Fruit fly (Drosophila melanogaster) whole organism, embryonic: ENCODE measurements around the gene CG42541.

Experiments used
- Atf3 ChIP-seq: fragments of 200-800 bp; sonication (Bioruptor generic); optimal IDR thresholded peaks from 3 replicates; lab custom pipeline; 2016; ENCODE audit warnings: missing biosample characterization, missing genetic modification characterization
- Blimp-1 ChIP-seq: fragments of 200-800 bp; sonication (Bioruptor generic); optimal IDR thresholded peaks from 3 replicates; lab custom pipeline; 2018; ENCODE audit warnings: missing biosample characterization, missing genetic modification characterization, mild to moderate bottlenecking, moderate library complexity, missing genetic modification reagents
- CG10431 ChIP-seq: fragments of 200-800 bp; sonication (Bioruptor generic); optimal IDR thresholded peaks from 3 replicates; lab custom pipeline; 2018; ENCODE audit warnings: missing biosample characterization, mild to moderate bottlenecking, missing genetic modification characterization
- CG10959 ChIP-seq: fragments of 200-800 bp; sonication (Bioruptor generic); IDR thresholded peaks from 2 replicates; pipeline ENCODE4 v1.3.6; 2022; ENCODE audit warnings: missing biosample characterization, missing genetic modification characterization
- CG11247 ChIP-seq: fragments of 200-800 bp; sonication (Bioruptor generic); IDR thresholded peaks from 2 replicates; pipeline ENCODE4 v1.3.6; 2022; ENCODE audit warnings: missing biosample characterization, missing genetic modification characterization
- CG11504 ChIP-seq: fragments of 200-800 bp; sonication (Bioruptor generic); optimal IDR thresholded peaks from 3 replicates; lab custom pipeline; 2019; ENCODE audit warnings: missing biosample characterization, mild to moderate bottlenecking, missing genetic modification characterization, moderate library complexity
- CG13287 ChIP-seq: fragments of 200-800 bp; sonication (Bioruptor generic); IDR thresholded peaks from 2 replicates; pipeline ENCODE4 v1.3.6; 2022; ENCODE audit warnings: missing biosample characterization, missing genetic modification characterization; ENCODE audit not compliant: partially characterized antibody
- CG15514 ChIP-seq: fragments of 200-800 bp; sonication (Bioruptor generic); optimal IDR thresholded peaks from 3 replicates; lab custom pipeline; 2017; ENCODE audit warnings: missing biosample characterization, missing genetic modification characterization, mild to moderate bottlenecking, moderate library complexity, missing genetic modification reagents
- CG16779 ChIP-seq: fragments of 200-800 bp; sonication (Bioruptor generic); IDR thresholded peaks from 2 replicates; pipeline ENCODE4 v1.3.6; 2022; ENCODE audit warnings: missing biosample characterization, missing genetic modification characterization
- CG1832 ChIP-seq: fragments of 200-800 bp; sonication (Bioruptor generic); optimal IDR thresholded peaks from 2 replicates; lab custom pipeline; 2017; ENCODE audit warnings: missing biosample characterization, mild to moderate bottlenecking, missing genetic modification characterization, inconsistent platforms
- CG2120 ChIP-seq: fragments of 200-800 bp; sonication (Bioruptor generic); optimal IDR thresholded peaks from 3 replicates; lab custom pipeline; 2016; ENCODE audit warnings: missing biosample characterization, missing genetic modification characterization
- CG2678 ChIP-seq: fragments of 200-800 bp; sonication (Bioruptor generic); optimal IDR thresholded peaks from 3 replicates; lab custom pipeline; 2019; ENCODE audit warnings: missing biosample characterization, mild to moderate bottlenecking, missing genetic modification characterization, moderate library complexity
- CG30403 ChIP-seq: fragments of 200-800 bp; sonication (Bioruptor generic); optimal IDR thresholded peaks from 3 replicates; lab custom pipeline; 2016; ENCODE audit warnings: missing biosample characterization, missing genetic modification characterization
- CG43689 ChIP-seq: fragments of 200-800 bp; sonication (Bioruptor generic); IDR thresholded peaks from 2 replicates; pipeline ENCODE4 v1.3.6; 2022; ENCODE audit warnings: missing biosample characterization, missing genetic modification characterization
- CG5180 ChIP-seq: fragments of 200-800 bp; sonication (Bioruptor generic); optimal IDR thresholded peaks from 3 replicates; lab custom pipeline; 2017; ENCODE audit warnings: missing biosample characterization, missing genetic modification characterization, mild to moderate bottlenecking, moderate library complexity, missing genetic modification reagents
- CG7372 ChIP-seq: fragments of 200-800 bp; sonication (Bioruptor generic); IDR thresholded peaks from 2 replicates; pipeline ENCODE4 v1.3.6; 2022; ENCODE audit warnings: missing biosample characterization, missing genetic modification characterization
- CTCF ChIP-seq: fragments of 200-800 bp; sonication (Bioruptor generic); optimal IDR thresholded peaks from 2 replicates; lab custom pipeline; 2017; ENCODE audit warnings: missing biosample characterization, mild to moderate bottlenecking, missing genetic modification characterization, moderate library complexity
- Dek ChIP-seq: fragments of 200-800 bp; sonication (Bioruptor generic); optimal IDR thresholded peaks from 3 replicates; lab custom pipeline; 2019; ENCODE audit warnings: missing biosample characterization, mild to moderate bottlenecking, missing genetic modification characterization, moderate library complexity
- Drgx ChIP-seq: fragments of 200-800 bp; sonication (Bioruptor generic); IDR thresholded peaks from 2 replicates; pipeline ENCODE4 v1.3.6; 2022; ENCODE audit warnings: missing biosample characterization, missing genetic modification characterization
- Ets65A ChIP-seq: fragments of 200-800 bp; sonication (Bioruptor generic); peaks from one replicate; lab custom pipeline; 2016; ENCODE audit warnings: missing biosample characterization, missing genetic modification characterization
- Fer1 ChIP-seq: fragments of 200-800 bp; sonication (Bioruptor generic); optimal IDR thresholded peaks from 2 replicates; lab custom pipeline; 2017; ENCODE audit warnings: missing biosample characterization, mild to moderate bottlenecking, missing genetic modification characterization
- HmgZ ChIP-seq: fragments of 200-800 bp; sonication (Bioruptor generic); optimal IDR thresholded peaks from 2 replicates; lab custom pipeline; 2018; ENCODE audit warnings: missing biosample characterization, mild to moderate bottlenecking, missing genetic modification characterization
- Hr51 ChIP-seq, 2 experiments: fragments of 200-800 bp; sonication (Bioruptor generic); optimal IDR thresholded peaks; 2 replicates in 1 of 2; 3 replicates in 1 of 2; lab custom pipeline; 2016 to 2018; ENCODE audit warnings: missing biosample characterization in 2 of 2, missing genetic modification characterization in 2 of 2, mild to moderate bottlenecking in 1 of 2, moderate library complexity in 1 of 2
- Med ChIP-seq: fragments of 200-800 bp; sonication (Bioruptor generic); peaks from one replicate; lab custom pipeline; 2016; ENCODE audit warnings: missing biosample characterization, missing genetic modification characterization, mild to moderate bottlenecking, inconsistent platforms, moderate library complexity
- NfI ChIP-seq: fragments of 200-800 bp; sonication (Bioruptor generic); optimal IDR thresholded peaks from 3 replicates; lab custom pipeline; 2018; ENCODE audit warnings: missing biosample characterization, mild to moderate bottlenecking, missing genetic modification characterization, moderate library complexity
- Rfx ChIP-seq: fragments of 200-800 bp; sonication (Bioruptor generic); IDR thresholded peaks from 2 replicates; pipeline ENCODE4 v1.3.6; 2022; ENCODE audit warnings: missing biosample characterization, missing genetic modification characterization
- Sry-β ChIP-seq: fragments of 200-800 bp; sonication (Bioruptor generic); optimal IDR thresholded peaks from 2 replicates; lab custom pipeline; 2018; ENCODE audit warnings: missing biosample characterization, mild to moderate bottlenecking, missing genetic modification characterization, moderate library complexity
- cg ChIP-seq: fragments of 200-800 bp; sonication (Bioruptor generic); optimal IDR thresholded peaks from 3 replicates; lab custom pipeline; 2019; ENCODE audit warnings: missing biosample characterization, mild to moderate bottlenecking, missing genetic modification characterization, moderate library complexity
- crol ChIP-seq: fragments of 200-800 bp; sonication (Bioruptor generic); IDR thresholded peaks from 2 replicates; pipeline ENCODE4 v1.3.6; 2022; ENCODE audit warnings: missing biosample characterization, missing genetic modification characterization
- esg ChIP-seq: fragments of 200-800 bp; sonication (Bioruptor generic); conservative IDR thresholded peaks from 2 replicates; pipeline ENCODE4 v1.3.6; 2022; ENCODE audit warnings: missing biosample characterization, missing genetic modification characterization
- gcm2 ChIP-seq: fragments of 200-800 bp; sonication (Bioruptor generic); optimal IDR thresholded peaks from 2 replicates; lab custom pipeline; 2016; ENCODE audit warnings: missing biosample characterization, missing genetic modification characterization
- grau ChIP-seq: fragments of 200-800 bp; optimal IDR thresholded peaks from 3 replicates; lab custom pipeline; 2019; ENCODE audit warnings: missing biosample characterization, mild to moderate bottlenecking, missing genetic modification characterization, moderate library complexity
- jumu ChIP-seq: fragments of 200-800 bp; sonication (Bioruptor generic); optimal IDR thresholded peaks from 3 replicates; lab custom pipeline; 2016; ENCODE audit warnings: missing biosample characterization, missing genetic modification characterization
- lilli ChIP-seq: fragments of 200-800 bp; sonication (Bioruptor generic); optimal IDR thresholded peaks from 3 replicates; lab custom pipeline; 2016; ENCODE audit warnings: missing biosample characterization, missing genetic modification characterization
- peb ChIP-seq: fragments of 200-800 bp; sonication (Bioruptor generic); IDR thresholded peaks from 2 replicates; pipeline ENCODE4 v1.3.6; 2022; ENCODE audit warnings: missing biosample characterization, missing genetic modification characterization
- run ChIP-seq: fragments of 200-800 bp; sonication (Bioruptor generic); optimal IDR thresholded peaks from 3 replicates; lab custom pipeline; 2018; ENCODE audit warnings: missing biosample characterization, mild to moderate bottlenecking, missing genetic modification characterization
- sd ChIP-seq: fragments of 200-800 bp; sonication (Bioruptor generic); optimal IDR thresholded peaks from 3 replicates; lab custom pipeline; 2018; ENCODE audit warnings: missing biosample characterization, mild to moderate bottlenecking, missing genetic modification characterization, moderate library complexity
- sim ChIP-seq: fragments of 200-800 bp; sonication (Bioruptor generic); IDR thresholded peaks from 2 replicates; pipeline ENCODE4 v1.3.6; 2022; ENCODE audit warnings: missing biosample characterization, missing genetic modification characterization
- sima ChIP-seq: fragments of 200-800 bp; sonication (Bioruptor generic); optimal IDR thresholded peaks from 2 replicates; lab custom pipeline; 2016; ENCODE audit warnings: missing biosample characterization, missing genetic modification characterization
- sqz ChIP-seq: fragments of 200-800 bp; sonication (Bioruptor generic); optimal IDR thresholded peaks from 3 replicates; lab custom pipeline; 2018; ENCODE audit warnings: missing biosample characterization, mild to moderate bottlenecking, missing genetic modification characterization
- tio ChIP-seq: fragments of 200-800 bp; sonication (Bioruptor generic); optimal IDR thresholded peaks from 2 replicates; lab custom pipeline; 2017; ENCODE audit warnings: missing biosample characterization, missing genetic modification characterization, inconsistent platforms
- z ChIP-seq: fragments of 200-800 bp; sonication (Bioruptor generic); IDR thresholded peaks from 3 replicates; pipeline ENCODE4 v1.3.6; 2022; ENCODE audit warnings: missing biosample characterization, missing genetic modification characterization

Gene CG42541

dm6 chrX:3928520-3928919 lies 1.9 kb downstream of the CG42541 start (continued):
- TF ChIP-seq Atf3 (GFP tag; lab: Kevin White, UChicago) (no peak), CG30403 (GFP tag; lab: Kevin White, UChicago) (no peak), CG11247 (GFP tag; lab: Robert Waterston, UW) (0 out of 2 replicates have a peak, but pooled peaks have one; percentile 40), jumu (GFP tag; lab: Kevin White, UChicago) (no peak), CG11504 (tag; lab: Kevin White, UChicago) (peak; percentile 15), CG10959 (GFP tag; lab: Robert Waterston, UW) (no peak), CG16779 (GFP tag; lab: Robert Waterston, UW) (no peak), Drgx (0 out of 2 replicates have a peak, but pooled peaks have one; percentile 34), Fer1 (GFP tag; lab: Kevin White, UChicago) (peak; percentile 23), sd (tag; lab: Kevin White, UChicago) (no peak), run (tag; lab: Kevin White, UChicago) (no peak), esg (GFP tag; lab: Robert Waterston, UW) (0 out of 2 replicates have a peak, but pooled peaks have one; percentile 17), gcm2 (GFP tag; lab: Kevin White, UChicago) (no peak), CG13287 (GFP tag; lab: Robert Waterston, UW) (no peak), HmgZ (tag; lab: Kevin White, UChicago) (no peak), CG10431 (no peak), sima (GFP tag; lab: Kevin White, UChicago) (peak; percentile 17), Hr51 (GFP tag; optimal IDR thresholded peaks at IDR 0.05; lab: Kevin White, UChicago) (no peak), CG1832 (GFP tag; lab: Kevin White, UChicago) (no peak), Rfx (GFP tag; lab: Robert Waterston, UW) (0 out of 2 replicates have a peak, but pooled peaks have one; percentile 20), CG2120 (GFP tag; lab: Kevin White, UChicago) (peak; percentile 43), CG2678 (tag; lab: Kevin White, UChicago) (peak; percentile 3), sim (no peak), NfI (GFP tag; lab: Kevin White, UChicago) (no peak), CG43689 (GFP tag; lab: Robert Waterston, UW) (no peak)
- TF ChIP-seq, all 482 proteins: peak for 23

- TF ChIP-seq CG15514 (GFP tag; lab: Kevin White, UChicago) (no peak), Sry-β (GFP tag; lab: Kevin White, UChicago) (no peak), CG7372 (peak; percentile 64), Ets65A (GFP tag; lab: Kevin White, UChicago) (peak; percentile 70), Dek (no peak), grau (tag; lab: Kevin White, UChicago) (no peak), lilli (GFP tag; lab: Kevin White, UChicago) (no peak), gcm2 (GFP tag; lab: Kevin White, UChicago) (no peak), Rfx (GFP tag; lab: Robert Waterston, UW) (no peak)
Measured at dm6 chrX:3901926-3902325, 28.5 kb downstream of the CG42541 start.

- TF ChIP-seq peb (GFP tag; lab: Robert Waterston, UW) (no peak), tio (GFP tag; lab: Kevin White, UChicago) (no peak), cg (peak; percentile 3), Med (GFP tag; lab: Kevin White, UChicago) (peak; percentile 51), CG5180 (GFP tag; lab: Kevin White, UChicago) (peak; percentile 95), crol (0 out of 2 replicates have a peak, but pooled peaks have one; percentile 14), z (GFP tag; lab: Robert Waterston, UW) (peak; percentile 74; the same call in 2 of the 3 replicates), CTCF (GFP tag; lab: Kevin White, UChicago) (no peak), Blimp-1 (GFP tag; lab: Kevin White, UChicago) (peak; percentile 84), sqz (GFP tag; lab: Kevin White, UChicago) (peak; percentile 50)
Measured at dm6 chrX:3887606-3888216, 42.7 kb downstream of the CG42541 start.
